Fruit fly (Drosophila melanogaster): ENCODE results near the gene Cox17.

- TF ChIP-seq Myc (optimal IDR thresholded peaks at IDR 0.05), result no peak
- no peak for TF ChIP-seq ttk (optimal IDR thresholded peaks at IDR 0.05)
- no peak for TF ChIP-seq psq (optimal IDR thresholded peaks at IDR 0.05)
These were observed 35.8 kb downstream of the Cox17 start for dm6 chrX:15048713-15049112.
